Worm (Caenorhabditis elegans): ENCODE results near the gene npax-1.

DNA sequence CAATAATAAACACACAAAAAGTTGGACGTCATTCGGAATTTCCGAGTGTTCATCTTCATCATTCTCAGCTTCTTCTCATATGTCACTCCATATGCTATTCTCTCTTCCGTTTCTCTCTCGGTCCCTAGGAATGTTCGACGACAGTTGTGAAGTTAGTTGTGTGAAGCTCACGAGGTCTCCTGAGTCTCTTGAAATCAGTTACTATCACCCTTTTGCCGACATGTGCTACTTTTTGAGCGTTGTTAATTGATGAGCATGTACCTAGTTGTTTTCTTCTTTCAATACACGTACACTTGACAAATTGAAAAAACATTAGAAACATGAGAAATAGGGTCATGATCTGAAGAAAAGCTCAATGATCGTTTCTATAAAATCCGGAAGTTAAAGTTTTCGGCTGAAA lies 7.8 kb downstream of the npax-1 start:
- TF ChIP-seq ztf-23 (GFP tag; IDR thresholded peaks at IDR 0.05) (no peak), ztf-29 (GFP tag; IDR thresholded peaks at IDR 0.05) (no peak)
